Fruit fly (Drosophila melanogaster): ENCODE measurements around the gene alph.

alph gene

DNA sequence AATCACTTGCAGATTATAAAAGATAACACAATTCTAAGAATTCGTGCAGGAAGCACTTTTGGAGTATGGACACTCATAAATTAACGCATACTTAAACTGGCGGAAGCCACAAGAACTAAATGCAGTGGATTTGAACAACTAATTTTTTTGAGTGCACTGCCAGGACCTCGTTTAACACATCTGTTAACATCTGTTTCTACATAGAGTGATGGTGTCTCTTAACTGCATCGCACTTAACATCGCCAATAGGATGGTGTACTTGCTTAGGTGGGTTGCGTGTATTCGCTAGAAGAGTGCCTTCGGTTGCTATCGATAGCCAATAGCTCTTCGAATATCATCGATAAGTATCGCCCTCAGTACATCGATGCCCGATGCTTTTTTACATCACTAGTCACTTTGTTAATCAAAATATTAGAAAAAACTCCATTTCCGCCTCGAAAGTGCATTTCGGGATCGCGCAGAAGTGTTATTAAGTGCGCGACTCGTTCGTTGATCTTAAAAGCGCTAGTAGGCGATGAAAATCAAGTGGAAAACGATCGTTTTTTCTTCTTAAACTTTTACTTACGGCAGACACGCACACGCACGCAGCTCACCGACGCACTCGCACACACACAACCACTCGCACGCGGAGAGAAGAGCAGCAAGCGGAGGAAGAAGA, at the start of gene alph:
TSS of gene alph (plus strand) at position 351 of the 658 bp plus-strand sequence.
- TF ChIP-seq CG33017 (tag; optimal IDR thresholded peaks at IDR 0.05) (no peak), Mnt (GFP tag; optimal IDR thresholded peaks at IDR 0.05) (peak; percentile 28), CG1620 (GFP tag; optimal IDR thresholded peaks at IDR 0.05) (no peak), bab1 (GFP tag; optimal IDR thresholded peaks at IDR 0.05) (no peak), Crg-1 (GFP tag; optimal IDR thresholded peaks at IDR 0.05) (no peak), CG5204 (GFP tag; optimal IDR thresholded peaks at IDR 0.05) (no peak), toe (GFP tag; optimal IDR thresholded peaks at IDR 0.05) (peak; percentile 20), pad (GFP tag; optimal IDR thresholded peaks at IDR 0.05) (no peak), Hr96 (GFP tag; optimal IDR thresholded peaks at IDR 0.05) (peak; percentile 13), cic (GFP tag; optimal IDR thresholded peaks at IDR 0.05) (no peak)

DNA sequence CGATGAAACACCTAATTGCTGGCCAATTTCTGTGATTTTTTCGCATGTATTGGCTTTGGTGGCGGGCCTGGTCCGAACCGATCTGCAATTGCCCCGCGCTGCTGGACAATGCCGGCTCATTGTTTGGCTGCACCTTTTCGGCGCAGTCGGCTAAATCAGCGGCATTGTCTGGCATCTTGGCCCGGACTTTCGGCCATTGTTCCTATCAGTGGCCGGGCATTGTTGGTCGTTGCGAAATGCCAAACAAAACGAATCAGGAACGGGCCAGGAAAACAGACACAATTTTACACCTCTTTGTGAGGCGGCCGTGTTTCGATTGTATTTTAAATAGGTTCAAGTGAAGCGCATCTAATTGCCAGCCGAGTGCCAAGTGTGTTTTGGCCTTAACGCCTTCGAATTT, 46.5 kb upstream of the alph start:
- no peak for TF ChIP-seq Hr96 (GFP tag; optimal IDR thresholded peaks at IDR 0.05)
- TF ChIP-seq cic (GFP tag; optimal IDR thresholded peaks at IDR 0.05), result no peak
- no peak for TF ChIP-seq Crg-1 (GFP tag; optimal IDR thresholded peaks at IDR 0.05)
- no peak for TF ChIP-seq pad (GFP tag; optimal IDR thresholded peaks at IDR 0.05)
- TF ChIP-seq cnc (optimal IDR thresholded peaks at IDR 0.05), result no peak
- no peak for TF ChIP-seq CG1620 (GFP tag; optimal IDR thresholded peaks at IDR 0.05)

- TF ChIP-seq cnc (optimal IDR thresholded peaks at IDR 0.05), result no peak
- no peak for TF ChIP-seq Clk (GFP tag; optimal IDR thresholded peaks at IDR 0.05)
- no peak for TF ChIP-seq CG11617 (GFP tag; optimal IDR thresholded peaks at IDR 0.05)
- TF ChIP-seq CG33017 (tag; optimal IDR thresholded peaks at IDR 0.05), result no peak
- TF ChIP-seq ovo (GFP tag; optimal IDR thresholded peaks at IDR 0.05), result no peak
- no peak for TF ChIP-seq cic (GFP tag; optimal IDR thresholded peaks at IDR 0.05)
These were observed 45.2 kb upstream of the alph start for dm6 chr3R:29546418-29546817.

- TF ChIP-seq Crg-1 (GFP tag; optimal IDR thresholded peaks at IDR 0.05) (no peak), pad (GFP tag; optimal IDR thresholded peaks at IDR 0.05) (no peak), Clk (GFP tag; optimal IDR thresholded peaks at IDR 0.05) (no peak), tj (GFP tag; optimal IDR thresholded peaks at IDR 0.05) (no peak), Mnt (GFP tag; optimal IDR thresholded peaks at IDR 0.05) (no peak), kay (GFP tag; ENCODE audit: borderline replicate concordance) (no peak), CG5204 (GFP tag; optimal IDR thresholded peaks at IDR 0.05) (no peak), CG14711 (tag; optimal IDR thresholded peaks at IDR 0.05) (no peak), ovo (GFP tag; optimal IDR thresholded peaks at IDR 0.05) (no peak)
These were observed 44.2 kb upstream of the alph start for dm6 chr3R:29547182-29547979.

DNA sequence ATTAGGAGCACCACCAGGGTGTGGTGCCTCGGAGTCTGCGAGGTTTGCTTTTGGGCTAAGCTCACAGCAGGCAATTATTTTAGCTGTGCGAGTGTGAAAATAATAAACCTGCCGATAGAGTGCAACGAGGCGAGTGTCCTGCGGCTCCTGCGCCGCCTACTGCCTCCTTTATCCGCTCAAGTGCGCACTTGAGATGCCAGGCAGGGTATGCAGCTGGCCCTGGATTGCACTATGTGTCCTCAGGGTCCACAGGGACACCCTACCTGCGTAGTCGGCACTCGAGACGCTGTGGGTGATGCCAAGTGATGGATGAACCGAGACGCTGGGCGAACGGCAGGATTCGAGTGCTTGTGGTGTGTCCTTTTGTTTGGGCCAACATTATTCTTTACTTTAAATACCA, 43.6 kb upstream of the alph start:
- TF ChIP-seq CG12768 (GFP tag; optimal IDR thresholded peaks at IDR 0.05), result no peak
- TF ChIP-seq tj (GFP tag; optimal IDR thresholded peaks at IDR 0.05), result no peak
- TF ChIP-seq CG7045 (GFP tag; optimal IDR thresholded peaks at IDR 0.05), result no peak
- TF ChIP-seq toe (GFP tag; optimal IDR thresholded peaks at IDR 0.05), result no peak
- TF ChIP-seq CG7101 (tag; optimal IDR thresholded peaks at IDR 0.05), result no peak
- no peak for TF ChIP-seq kay (GFP tag; ENCODE audit: borderline replicate concordance)
- no peak for TF ChIP-seq CG11617 (GFP tag; optimal IDR thresholded peaks at IDR 0.05)
- no peak for TF ChIP-seq pad (GFP tag; optimal IDR thresholded peaks at IDR 0.05)
- TF ChIP-seq CG5204 (GFP tag; optimal IDR thresholded peaks at IDR 0.05), result no peak

- no peak for TF ChIP-seq CG5204 (GFP tag; optimal IDR thresholded peaks at IDR 0.05)
- TF ChIP-seq CG7101 (tag; optimal IDR thresholded peaks at IDR 0.05), result no peak
- TF ChIP-seq CG12768 (GFP tag; optimal IDR thresholded peaks at IDR 0.05), result no peak
- no peak for TF ChIP-seq Mnt (GFP tag; optimal IDR thresholded peaks at IDR 0.05)
- TF ChIP-seq Clk (GFP tag; optimal IDR thresholded peaks at IDR 0.05), result no peak
- TF ChIP-seq CG1620 (GFP tag; optimal IDR thresholded peaks at IDR 0.05), result no peak
- TF ChIP-seq kay (GFP tag; ENCODE audit: borderline replicate concordance), result no peak
- TF ChIP-seq bab1 (GFP tag; optimal IDR thresholded peaks at IDR 0.05), result no peak
- no peak for TF ChIP-seq Crg-1 (GFP tag; optimal IDR thresholded peaks at IDR 0.05)
- TF ChIP-seq Hr96 (GFP tag; optimal IDR thresholded peaks at IDR 0.05), result no peak
- no peak for TF ChIP-seq tj (GFP tag; optimal IDR thresholded peaks at IDR 0.05)
- TF ChIP-seq cnc (optimal IDR thresholded peaks at IDR 0.05), result no peak
- no peak for TF ChIP-seq cic (GFP tag; optimal IDR thresholded peaks at IDR 0.05)
- TF ChIP-seq ovo (GFP tag; optimal IDR thresholded peaks at IDR 0.05), result no peak
- no peak for TF ChIP-seq CG14711 (tag; optimal IDR thresholded peaks at IDR 0.05)
- TF ChIP-seq toe (GFP tag; optimal IDR thresholded peaks at IDR 0.05), result no peak
- no peak for TF ChIP-seq CG33017 (tag; optimal IDR thresholded peaks at IDR 0.05)
- no peak for TF ChIP-seq CG7045 (GFP tag; optimal IDR thresholded peaks at IDR 0.05)
- TF ChIP-seq CG11617 (GFP tag; optimal IDR thresholded peaks at IDR 0.05), result no peak
- no peak for TF ChIP-seq pad (GFP tag; optimal IDR thresholded peaks at IDR 0.05)
These were observed 42.9 kb upstream of the alph start for dm6 chr3R:29548751-29549150.

DNA sequence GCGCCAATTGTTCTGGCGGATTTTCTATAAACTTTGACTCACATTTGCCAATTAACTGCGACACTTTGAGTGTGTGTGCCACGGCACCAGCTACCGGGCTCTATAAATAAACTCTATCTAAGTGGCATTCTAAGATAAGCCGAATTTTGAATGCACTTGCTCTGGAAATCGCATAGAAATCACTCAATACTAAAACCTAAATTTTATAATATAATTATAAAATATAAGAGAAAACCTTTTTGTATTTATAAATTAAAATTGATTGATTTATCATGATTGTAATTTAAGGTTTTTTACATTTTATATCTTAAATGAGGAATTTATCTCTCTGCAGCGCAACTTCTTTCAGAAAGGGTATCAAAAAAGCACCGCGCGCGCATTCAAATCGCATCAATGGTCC, 42.5 kb upstream of the alph start:
- TF ChIP-seq CG1620 (GFP tag; optimal IDR thresholded peaks at IDR 0.05) (no peak), CG12768 (GFP tag; optimal IDR thresholded peaks at IDR 0.05) (no peak)

All from whole organism, adult.